Fruit fly (Drosophila melanogaster) whole organism, embryonic: ENCODE results near the gene Chd1.

Experiments
- Awh ChIP-seq: fragments of 200-800 bp; sonication (Bioruptor generic); IDR thresholded peaks from 2 replicates; pipeline ENCODE4, ENCODE4 v1.3.6; 2022; ENCODE audit warnings: missing biosample characterization, missing genetic modification characterization
- Bgb ChIP-seq: fragments of 200-800 bp; sonication (Bioruptor generic); IDR thresholded peaks from 2 replicates; pipeline ENCODE4 v1.3.6; 2022; ENCODE audit warnings: missing biosample characterization, missing genetic modification characterization; ENCODE audit not compliant: partially characterized antibody
- Bteb2 ChIP-seq: fragments of 200-800 bp; sonication (Bioruptor generic); optimal IDR thresholded peaks from 2 replicates; lab custom pipeline; 2016; ENCODE audit warnings: missing biosample characterization, missing genetic modification characterization
- CG10267 ChIP-seq: fragments of 200-800 bp; sonication (Bioruptor generic); optimal IDR thresholded peaks from 2 replicates; lab custom pipeline; 2018; ENCODE audit warnings: missing biosample characterization, mild to moderate bottlenecking, missing genetic modification characterization, moderate library complexity
- CG12236 ChIP-seq: fragments of 200-800 bp; sonication (Bioruptor generic); optimal IDR thresholded peaks from 2 replicates; lab custom pipeline; 2016; ENCODE audit warnings: missing biosample characterization, missing genetic modification characterization
- CG12659 ChIP-seq: fragments of 200-800 bp; sonication (Bioruptor generic); optimal IDR thresholded peaks from 3 replicates; lab custom pipeline; 2017; ENCODE audit warnings: mild to moderate bottlenecking, missing biosample characterization, missing genetic modification reagents, missing genetic modification characterization
- CG12769 ChIP-seq: fragments of 200-800 bp; sonication (Bioruptor generic); optimal IDR thresholded peaks from 2 replicates; lab custom pipeline; 2019; ENCODE audit warnings: missing biosample characterization, mild to moderate bottlenecking, missing genetic modification characterization, moderate library complexity
- CG15514 ChIP-seq: fragments of 200-800 bp; sonication (Bioruptor generic); optimal IDR thresholded peaks from 3 replicates; lab custom pipeline; 2017; ENCODE audit warnings: missing biosample characterization, missing genetic modification characterization, mild to moderate bottlenecking, moderate library complexity, missing genetic modification reagents
- CG1603 ChIP-seq: fragments of 200-800 bp; sonication (Bioruptor generic); optimal IDR thresholded peaks from 2 replicates; lab custom pipeline; 2019; ENCODE audit warnings: missing biosample characterization, mild to moderate bottlenecking, missing genetic modification characterization, moderate library complexity
- CG16863 ChIP-seq: fragments of 200-800 bp; sonication (Bioruptor generic); optimal IDR thresholded peaks from 3 replicates; lab custom pipeline; 2016; ENCODE audit warnings: missing biosample characterization, missing genetic modification characterization
- CG30020 ChIP-seq: fragments of 200-800 bp; optimal IDR thresholded peaks from 2 replicates; lab custom pipeline; 2019; ENCODE audit warnings: missing biosample characterization, mild to moderate bottlenecking, missing genetic modification characterization, moderate library complexity
- CG42726 ChIP-seq: fragments of 200-800 bp; sonication (Bioruptor generic); IDR thresholded peaks from 2 replicates; pipeline ENCODE4 v1.3.6; 2022; ENCODE audit warnings: missing biosample characterization, missing genetic modification characterization; ENCODE audit not compliant: partially characterized antibody
- CG4854 ChIP-seq: fragments of 200-800 bp; sonication (Bioruptor generic); optimal IDR thresholded peaks from 2 replicates; lab custom pipeline; 2016; ENCODE audit warnings: missing biosample characterization, missing genetic modification characterization, inconsistent platforms
- CG5245 ChIP-seq: fragments of 200-800 bp; sonication (Bioruptor generic); optimal IDR thresholded peaks from 3 replicates; lab custom pipeline; 2016; ENCODE audit warnings: missing biosample characterization, missing genetic modification characterization
- CG7556 ChIP-seq: fragments of 200-800 bp; sonication (Bioruptor generic); optimal IDR thresholded peaks from 2 replicates; lab custom pipeline; 2017; ENCODE audit warnings: missing biosample characterization, mild to moderate bottlenecking, missing genetic modification characterization
- CG7963 ChIP-seq: fragments of 200-800 bp; sonication (Bioruptor generic); IDR thresholded peaks from 3 replicates; pipeline ENCODE4 v1.3.6; 2022; ENCODE audit warnings: missing biosample characterization, missing genetic modification characterization; ENCODE audit not compliant: partially characterized antibody
- CG9797 ChIP-seq: fragments of 200-800 bp; sonication (Bioruptor generic); optimal IDR thresholded peaks from 3 replicates; lab custom pipeline; 2018; ENCODE audit warnings: missing biosample characterization, mild to moderate bottlenecking, missing genetic modification characterization
- CG9932 ChIP-seq: fragments of 200-800 bp; sonication (Bioruptor generic); IDR thresholded peaks from 2 replicates; pipeline ENCODE4 v1.3.6; 2022; ENCODE audit warnings: missing biosample characterization, missing genetic modification characterization
- CHES-1-like ChIP-seq: fragments of 200-800 bp; sonication (Bioruptor generic); optimal IDR thresholded peaks from 2 replicates; lab custom pipeline; 2016; ENCODE audit warnings: missing biosample characterization, missing genetic modification characterization
- D19A ChIP-seq: fragments of 200-800 bp; optimal IDR thresholded peaks from 3 replicates; lab custom pipeline; 2019; ENCODE audit warnings: missing biosample characterization, mild to moderate bottlenecking, missing genetic modification characterization, moderate library complexity
- Dll ChIP-seq: fragments of 200-800 bp; sonication (Bioruptor generic); IDR thresholded peaks from 4 replicates; pipeline ENCODE4 v1.3.6; 2022; ENCODE audit warnings: missing biosample characterization, missing genetic modification characterization; ENCODE audit not compliant: partially characterized antibody
- Dp ChIP-seq: fragments of 200-800 bp; sonication (Bioruptor generic); optimal IDR thresholded peaks from 2 replicates; lab custom pipeline; 2018; ENCODE audit warnings: missing biosample characterization, mild to moderate bottlenecking, missing genetic modification characterization, moderate library complexity
- Drgx ChIP-seq: fragments of 200-800 bp; sonication (Bioruptor generic); IDR thresholded peaks from 2 replicates; pipeline ENCODE4 v1.3.6; 2022; ENCODE audit warnings: missing biosample characterization, missing genetic modification characterization
- Gug ChIP-seq: fragments of 200-800 bp; sonication (Bioruptor generic); IDR thresholded peaks from 4 replicates; pipeline ENCODE4 v1.3.6; 2022; ENCODE audit warnings: missing biosample characterization, missing genetic modification characterization
- Lpt ChIP-seq: fragments of >200 bp; optimal IDR thresholded peaks from 2 replicates; lab custom pipeline; 2018; ENCODE audit warnings: missing biosample characterization, missing genetic modification characterization
- MESR4 ChIP-seq: fragments of 200-800 bp; sonication (Bioruptor generic); optimal IDR thresholded peaks from 2 replicates; lab custom pipeline; 2018; ENCODE audit warnings: missing biosample characterization, mild to moderate bottlenecking, missing genetic modification characterization, moderate library complexity
- Myb ChIP-seq: fragments of 200-800 bp; sonication (Bioruptor generic); optimal IDR thresholded peaks from 2 replicates; lab custom pipeline; 2016; ENCODE audit warnings: missing biosample characterization, missing genetic modification characterization
- YL-1 ChIP-seq: fragments of 200-800 bp; sonication (Bioruptor generic); optimal IDR thresholded peaks from 3 replicates; lab custom pipeline; 2017; ENCODE audit warnings: missing biosample characterization, mild to moderate bottlenecking, missing genetic modification characterization
- ab ChIP-seq: fragments of 200-800 bp; sonication (Bioruptor generic); optimal IDR thresholded peaks from 2 replicates; lab custom pipeline; 2016; ENCODE audit warnings: missing biosample characterization, missing genetic modification characterization
- amos ChIP-seq: fragments of 200-800 bp; sonication (Bioruptor generic); IDR thresholded peaks from 2 replicates; pipeline ENCODE4 v1.3.6; 2022; ENCODE audit warnings: missing biosample characterization, missing genetic modification characterization; ENCODE audit not compliant: partially characterized antibody
- aop ChIP-seq: fragments of 200-800 bp; sonication (Bioruptor generic); IDR thresholded peaks from 2 replicates; pipeline ENCODE4 v1.3.6; 2022; ENCODE audit warnings: missing biosample characterization, missing genetic modification characterization
- btn ChIP-seq: fragments of 200-800 bp; sonication (Bioruptor generic); optimal IDR thresholded peaks from 2 replicates; lab custom pipeline; 2016; ENCODE audit warnings: missing biosample characterization, missing genetic modification characterization
- cas ChIP-seq: fragments of 200-800 bp; sonication (Bioruptor generic); IDR thresholded peaks from 2 replicates; pipeline ENCODE4 v1.3.6; 2022; ENCODE audit warnings: missing biosample characterization, missing genetic modification characterization
- crol ChIP-seq: fragments of 200-800 bp; sonication (Bioruptor generic); IDR thresholded peaks from 2 replicates; pipeline ENCODE4 v1.3.6; 2022; ENCODE audit warnings: missing biosample characterization, missing genetic modification characterization
- cwo ChIP-seq: fragments of 200-800 bp; sonication (Bioruptor generic); optimal IDR thresholded peaks from 3 replicates; lab custom pipeline; 2017; ENCODE audit warnings: missing biosample characterization, missing genetic modification characterization, mild to moderate bottlenecking, moderate library complexity, missing genetic modification reagents
- ftz-f1 ChIP-seq: fragments of 200-800 bp; sonication (Bioruptor generic); optimal IDR thresholded peaks from 2 replicates; lab custom pipeline; 2016; ENCODE audit warnings: missing biosample characterization, missing genetic modification characterization
- gfzf ChIP-seq: fragments of 200-800 bp; sonication (Bioruptor generic); optimal IDR thresholded peaks from 2 replicates; lab custom pipeline; 2016; ENCODE audit warnings: missing biosample characterization, mild to moderate bottlenecking, missing genetic modification characterization, moderate library complexity
- lbe ChIP-seq: fragments of 200-800 bp; sonication (Bioruptor generic); optimal IDR thresholded peaks from 2 replicates; lab custom pipeline; 2016; ENCODE audit warnings: missing biosample characterization, mild to moderate bottlenecking, missing genetic modification characterization
- lilli ChIP-seq: fragments of 200-800 bp; sonication (Bioruptor generic); optimal IDR thresholded peaks from 3 replicates; lab custom pipeline; 2016; ENCODE audit warnings: missing biosample characterization, missing genetic modification characterization
- nmo ChIP-seq: fragments of 200-800 bp; sonication (Bioruptor generic); optimal IDR thresholded peaks from 2 replicates; lab custom pipeline; 2018; ENCODE audit warnings: missing biosample characterization, mild to moderate bottlenecking, missing genetic modification characterization, moderate library complexity
- nom ChIP-seq: fragments of 200-800 bp; sonication (Bioruptor generic); optimal IDR thresholded peaks from 2 replicates; lab custom pipeline; 2017; ENCODE audit warnings: missing biosample characterization, missing genetic modification characterization, mild to moderate bottlenecking, moderate library complexity, missing genetic modification reagents
- prd ChIP-seq, 3 experiments: fragments of >200 bp in 2 of 3; fragments of 200-800 bp in 1 of 3; sonication (Bioruptor generic) in 1 of 3; optimal IDR thresholded peaks in 2 of 3; IDR thresholded peaks in 1 of 3; 2 replicates in 2 of 3; 3 replicates in 1 of 3; pipeline versions ENCODE4 v1.3.6 to Lab custom; 2017 to 2022; ENCODE audit warnings: missing biosample characterization in 1 of 3, missing genetic modification characterization in 1 of 3
- rib ChIP-seq: fragments of 200-800 bp; sonication (Bioruptor generic); IDR thresholded peaks from 2 replicates; pipeline ENCODE4 v1.3.6; 2022; ENCODE audit warnings: missing biosample characterization, missing genetic modification characterization
- schlank ChIP-seq: fragments of 200-800 bp; sonication (Bioruptor generic); optimal IDR thresholded peaks from 2 replicates; lab custom pipeline; 2018; ENCODE audit warnings: missing biosample characterization, mild to moderate bottlenecking, missing genetic modification characterization
- sob ChIP-seq: fragments of 200-800 bp; sonication (Bioruptor generic); IDR thresholded peaks from 2 replicates; pipeline ENCODE4 v1.3.6; 2022; ENCODE audit warnings: missing biosample characterization, missing genetic modification characterization
- tgo ChIP-seq: fragments of 200-800 bp; sonication (Bioruptor generic); IDR thresholded peaks from 3 replicates; pipeline ENCODE4 v1.3.6; 2022; ENCODE audit warnings: missing biosample characterization, missing genetic modification characterization
- vvl ChIP-seq: fragments of 200-800 bp; sonication (Bioruptor generic); IDR thresholded peaks from 2 replicates; pipeline ENCODE4 v1.3.6; 2022; ENCODE audit warnings: missing biosample characterization, missing genetic modification characterization
- zfh1 ChIP-seq: fragments of 200-800 bp; sonication (Bioruptor generic); IDR thresholded peaks from 3 replicates; pipeline ENCODE4 v1.3.6; 2022; ENCODE audit warnings: missing biosample characterization, missing genetic modification characterization

Chd1 gene

DNA sequence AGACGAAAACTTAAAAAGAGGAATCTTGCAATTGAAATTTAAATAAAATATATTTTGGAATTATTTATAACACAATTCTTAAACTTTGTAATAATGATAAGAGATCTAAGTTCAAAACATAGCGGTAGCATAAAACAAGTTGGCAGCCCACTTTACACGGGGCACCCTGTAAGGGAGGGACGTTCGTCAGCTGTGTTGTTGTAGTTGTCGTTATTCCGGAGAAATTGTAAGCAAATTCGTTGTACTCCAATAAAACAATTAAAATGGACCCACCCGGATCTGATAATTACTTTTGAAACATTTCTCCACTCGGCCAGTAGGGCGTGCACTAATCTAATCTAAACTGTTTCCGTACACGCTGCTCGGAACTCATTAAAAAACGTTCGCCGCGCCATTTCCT lies 42.8 kb upstream of the Chd1 start, which contains the start of gene GABPI (continued):
- TF ChIP-seq MESR4 (GFP tag; lab: Kevin White, UChicago) (peak; percentile 44), nmo (GFP tag; lab: Kevin White, UChicago) (peak; percentile 12), CG1603 (tag; lab: Kevin White, UChicago) (peak; percentile 29), Dp (peak; percentile 86), zfh1 (0 out of 3 replicates have a peak, but pooled peaks have one; percentile 26), nom (GFP tag; lab: Kevin White, UChicago) (peak; percentile 31), CG30020 (tag; lab: Kevin White, UChicago) (peak; percentile 51), cas (GFP tag; lab: Robert Waterston, UW) (no peak)

DNA sequence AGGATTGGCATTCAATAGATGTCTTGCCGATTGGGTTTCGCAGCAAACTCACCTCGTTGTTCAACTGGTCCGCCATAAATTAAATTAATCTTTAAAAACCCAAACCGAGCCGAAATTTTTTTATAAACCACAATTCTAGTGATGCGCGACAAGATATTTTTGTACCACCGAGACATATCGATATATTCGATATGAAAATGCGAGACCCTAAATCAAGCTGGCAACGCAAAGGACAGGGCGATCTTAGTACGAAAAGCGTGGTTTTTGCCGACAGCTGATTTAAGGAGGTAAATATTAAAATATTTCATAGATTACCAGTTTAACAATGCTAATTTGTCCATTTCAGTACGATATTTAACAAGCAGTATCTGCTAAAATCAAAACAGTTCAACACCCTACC lies 41.5 kb upstream of the Chd1 start, which contains the start of the genes Sf3b2 and CG17219:
Sf3b2 (minus strand) TSS at position 157 of the 400 bp plus-strand sequence.
CG17219 (plus strand) TSS at position 242 of the 400 bp plus-strand sequence.
- no peak for TF ChIP-seq schlank (tag; lab: Kevin White, UChicago)
- peak; percentile 82 for TF ChIP-seq amos (GFP tag; lab: Robert Waterston, UW)
- peak; percentile 62 for TF ChIP-seq CG12659 (GFP tag; lab: Kevin White, UChicago)
- no peak for TF ChIP-seq rib (GFP tag; lab: Robert Waterston, UW)
- TF ChIP-seq D19A (tag; lab: Kevin White, UChicago) = no peak
- TF ChIP-seq ab (GFP tag; lab: Kevin White, UChicago) = no peak
- TF ChIP-seq cwo (GFP tag; lab: Kevin White, UChicago) = no peak
- TF ChIP-seq tgo (GFP tag; lab: Robert Waterston, UW) = no peak
- no peak for TF ChIP-seq Drgx
- TF ChIP-seq btn = no peak
- TF ChIP-seq aop = no peak
- peak; percentile 77 for TF ChIP-seq YL-1 (GFP tag; lab: Kevin White, UChicago)
- no peak for TF ChIP-seq CG7556 (GFP tag; lab: Kevin White, UChicago)
- TF ChIP-seq CG9797 (GFP tag; lab: Kevin White, UChicago) = peak; percentile 10
- no peak for TF ChIP-seq lilli (GFP tag; lab: Kevin White, UChicago)
- peak; percentile 69 for TF ChIP-seq CG1603 (tag; lab: Kevin White, UChicago)
- TF ChIP-seq CG12236 (GFP tag; lab: Kevin White, UChicago) = no peak
- no peak for TF ChIP-seq CG5245
- TF ChIP-seq Bgb (GFP tag; lab: Robert Waterston, UW) = peak; percentile 72
- TF ChIP-seq CG4854 (GFP tag; lab: Kevin White, UChicago) = no peak
- TF ChIP-seq crol (GFP tag; lab: Robert Waterston, UW) = no peak
- TF ChIP-seq Lpt = no peak
- peak; percentile 1 for TF ChIP-seq CG15514 (GFP tag; lab: Kevin White, UChicago)
- TF ChIP-seq CHES-1-like = peak; percentile 23
- peak; percentile 25; the same call in 1 of the 2 replicates for TF ChIP-seq sob
- TF ChIP-seq Bteb2 (GFP tag; lab: Kevin White, UChicago) = no peak
- peak; percentile 33 for TF ChIP-seq CG10267 (tag; lab: Kevin White, UChicago)
- peak; percentile 52 for TF ChIP-seq vvl (GFP tag; lab: Robert Waterston, UW)
- peak; percentile 78 for TF ChIP-seq Myb (GFP tag; lab: Kevin White, UChicago)
- TF ChIP-seq gfzf (GFP tag; lab: Kevin White, UChicago) = peak; percentile 18
- peak; percentile 49; the same call in 1 of the 2 replicates for TF ChIP-seq CG9932 (GFP tag; lab: Robert Waterston, UW)
- no peak for TF ChIP-seq CG16863 (GFP tag; lab: Kevin White, UChicago)
- no peak for TF ChIP-seq lbe (GFP tag; lab: Kevin White, UChicago)
- TF ChIP-seq Awh (GFP tag; lab: Robert Waterston, UW) = no peak
- TF ChIP-seq CG7963 (GFP tag; lab: Robert Waterston, UW) = peak; percentile 49; the same call in 1 of the 3 replicates
- TF ChIP-seq ftz-f1 (GFP tag; lab: Kevin White, UChicago) = no peak
- TF ChIP-seq Gug = no peak
- peak; percentile 76 for TF ChIP-seq Dll (GFP tag; lab: Robert Waterston, UW)
- no peak for TF ChIP-seq CG12769 (tag; lab: Kevin White, UChicago)
- TF ChIP-seq prd (optimal IDR thresholded peaks at IDR 0.05; lab: Kevin White, UChicago) = no peak
- no peak for TF ChIP-seq prd (GFP tag; IDR thresholded peaks at IDR 0.05; lab: Robert Waterston, UW)
- no peak for TF ChIP-seq nom (GFP tag; lab: Kevin White, UChicago)
- peak; percentile 36; the same call in 1 of the 2 replicates for TF ChIP-seq CG42726
